Worm (Caenorhabditis elegans): ENCODE data around the gene cdc-48.2.
A peak's percentile ranks its signal among the peaks of the same experiment; 100 is the strongest.

Gene cdc-48.2

DNA sequence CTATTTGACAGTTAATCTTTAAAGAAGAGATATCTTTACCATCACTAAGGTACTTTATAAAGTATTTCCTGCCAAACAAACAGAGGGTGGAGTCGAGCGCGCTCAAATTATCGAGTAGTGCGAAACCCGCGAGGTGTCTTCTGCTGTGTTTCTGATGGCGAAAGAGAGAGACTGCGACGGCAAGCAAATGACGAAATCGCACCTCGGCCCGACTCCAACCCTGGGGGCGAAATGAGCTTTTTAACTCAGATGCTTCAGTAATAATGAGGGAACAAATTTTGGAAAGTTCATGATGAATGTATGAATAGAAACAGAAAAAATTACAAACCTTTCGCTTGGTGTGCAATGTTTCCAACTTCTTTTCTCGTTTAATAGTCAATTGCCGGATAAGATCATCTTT is 46.8 kb upstream of the cdc-48.2 start (continued):
- no peak for TF ChIP-seq hif-1 (tag; optimal IDR thresholded peaks at IDR 0.05)
- TF ChIP-seq snpc-1.2 (GFP tag; IDR thresholded peaks at IDR 0.05) = peak; percentile 76
- TF ChIP-seq Y105C5A.15 (GFP tag; IDR thresholded peaks at IDR 0.05) = no peak
- TF ChIP-seq nhr-28 (tag; optimal IDR thresholded peaks at IDR 0.05) = peak; percentile 0
- TF ChIP-seq nhr-111 (GFP tag; optimal IDR thresholded peaks at IDR 0.05) = no peak
- TF ChIP-seq ceh-32 (tag; optimal IDR thresholded peaks at IDR 0.05; ENCODE audit: poor library complexity) = no peak
- TF ChIP-seq sdz-12 (GFP tag; optimal IDR thresholded peaks at IDR 0.05) = no peak
- TF ChIP-seq ctbp-1 (GFP tag; IDR thresholded peaks at IDR 0.05) = no peak
- TF ChIP-seq T26A8.4 (GFP tag; IDR thresholded peaks at IDR 0.05) = peak; percentile 62
- no peak for TF ChIP-seq nhr-76 (tag; optimal IDR thresholded peaks at IDR 0.05)
- TF ChIP-seq ztf-7 (tag; optimal IDR thresholded peaks at IDR 0.05) = no peak
- TF ChIP-seq hlh-30 (tag; optimal IDR thresholded peaks at IDR 0.05; ENCODE audit: insufficient read depth) = peak; percentile 48
- no peak for TF ChIP-seq dmd-8 (GFP tag; IDR thresholded peaks at IDR 0.05)
- TF ChIP-seq Y48G9A.11 (GFP tag; IDR thresholded peaks at IDR 0.05) = peak; percentile 40; the same call in 1 of the 2 replicates
- TF ChIP-seq hlh-11 (tag; optimal IDR thresholded peaks at IDR 0.05) = peak; percentile 56
- TF ChIP-seq set-16 (GFP tag; IDR thresholded peaks at IDR 0.05) = no peak; the same call in 1 of the 2 replicates
- no peak for TF ChIP-seq F37D6.2 (tag; optimal IDR thresholded peaks at IDR 0.05)
- no peak for TF ChIP-seq ztf-11 (tag; optimal IDR thresholded peaks at IDR 0.05)
- peak; percentile 10 for TF ChIP-seq nhr-6 (tag; optimal IDR thresholded peaks at IDR 0.05)
- peak; percentile 53 for TF ChIP-seq nhr-25 (tag; optimal IDR thresholded peaks at IDR 0.05; ENCODE audit: borderline replicate concordance, insufficient read depth)
- TF ChIP-seq F26F4.8 (GFP tag; conservative IDR thresholded peaks at IDR 0.05) = no peak
- no peak for TF ChIP-seq dmd-9 (GFP tag; IDR thresholded peaks at IDR 0.05)
- no peak for TF ChIP-seq ZK546.5 (tag; optimal IDR thresholded peaks at IDR 0.05)
- TF ChIP-seq aha-1 (tag) = peak; percentile 90
- TF ChIP-seq cey-2 (tag; optimal IDR thresholded peaks at IDR 0.05; ENCODE audit: borderline replicate concordance, insufficient read depth) = no peak
- TF ChIP-seq zip-2 (tag; optimal IDR thresholded peaks at IDR 0.05) = no peak
- no peak for TF ChIP-seq nhr-41 (GFP tag; IDR thresholded peaks at IDR 0.05)
- no peak for TF ChIP-seq lin-29 (GFP tag; IDR thresholded peaks at IDR 0.05)
- TF ChIP-seq madf-9 (GFP tag; conservative IDR thresholded peaks at IDR 0.05) = no peak
- peak; percentile 93 for TF ChIP-seq ama-1 (optimal IDR thresholded peaks at IDR 0.05)
- no peak for TF ChIP-seq pha-4 (GFP tag; IDR thresholded peaks at IDR 0.05)
- no peak for TF ChIP-seq pha-4 (tag; optimal IDR thresholded peaks at IDR 0.05)
- TF ChIP-seq mdt-29 (GFP tag; IDR thresholded peaks at IDR 0.05) = no peak
- no peak for TF ChIP-seq zfp-3 (GFP tag; conservative IDR thresholded peaks at IDR 0.05)
- no peak for TF ChIP-seq zag-1 (tag; optimal IDR thresholded peaks at IDR 0.05)
- no peak for TF ChIP-seq fkh-10 (GFP tag; optimal IDR thresholded peaks at IDR 0.05)
- no peak for TF ChIP-seq ceh-82 (tag; optimal IDR thresholded peaks at IDR 0.05)
- no peak for TF ChIP-seq lim-7 (GFP tag; IDR thresholded peaks at IDR 0.05)
- TF ChIP-seq lin-1 (GFP tag; IDR thresholded peaks at IDR 0.05) = no peak
- TF ChIP-seq unc-39 (tag; optimal IDR thresholded peaks at IDR 0.05) = no peak
- TF ChIP-seq nhr-48 (tag; optimal IDR thresholded peaks at IDR 0.05) = no peak
- peak; percentile 45 for TF ChIP-seq lin-13 (GFP tag; optimal IDR thresholded peaks at IDR 0.05)
- TF ChIP-seq Y5F2A.4 (GFP tag; optimal IDR thresholded peaks at IDR 0.05) = no peak
- no peak for TF ChIP-seq Y75B8A.6 (GFP tag; IDR thresholded peaks at IDR 0.05)
- no peak for TF ChIP-seq aly-2 (tag; optimal IDR thresholded peaks at IDR 0.05)
- no peak for TF ChIP-seq attf-4 (tag; optimal IDR thresholded peaks at IDR 0.05)
- TF ChIP-seq dve-1 (tag; optimal IDR thresholded peaks at IDR 0.05; ENCODE audit: insufficient read depth) = peak; percentile 67
- no peak for TF ChIP-seq lin-15B (tag; optimal IDR thresholded peaks at IDR 0.05)
- peak; percentile 19 for TF ChIP-seq dpl-1 (GFP tag; optimal IDR thresholded peaks at IDR 0.05)
- peak; percentile 56 for TF ChIP-seq nhr-77 (tag; optimal IDR thresholded peaks at IDR 0.05)
- no peak for TF ChIP-seq egl-27 (tag; optimal IDR thresholded peaks at IDR 0.05)
- TF ChIP-seq zip-11 (GFP tag; IDR thresholded peaks at IDR 0.05) = no peak
- TF ChIP-seq snpc-4 (tag; optimal IDR thresholded peaks at IDR 0.05) = peak; percentile 86
